Worm (Caenorhabditis elegans) whole organism, late embryonic: ENCODE measurements around the gene C18C4.7.

Experiments
- ceh-31 ChIP-seq: sonication (generic microtip); optimal IDR thresholded peaks from 2 replicates; lab custom pipeline; 2016; ENCODE audit warnings: missing genetic modification characterization, missing compliant biosample characterization
- dve-1 ChIP-seq: sonication (generic microtip); optimal IDR thresholded peaks from 2 replicates; lab custom pipeline; 2017; ENCODE audit warnings: antibody characterized with exemption, mild to moderate bottlenecking, missing genetic modification characterization, missing compliant biosample characterization
- hlh-8 ChIP-seq: sonication (generic microtip); optimal IDR thresholded peaks from 2 replicates; lab custom pipeline; 2016; ENCODE audit warnings: missing genotype, missing genetic modification characterization, missing compliant biosample characterization
- mec-3 ChIP-seq: sonication (generic microtip); optimal IDR thresholded peaks from 2 replicates; lab custom pipeline; 2016; ENCODE audit warnings: borderline replicate concordance, missing genetic modification characterization, missing compliant biosample characterization
- odd-2 ChIP-seq: sonication (generic microtip); optimal IDR thresholded peaks from 2 replicates; lab custom pipeline; 2017; ENCODE audit warnings: antibody characterized with exemption, mild to moderate bottlenecking, missing genetic modification characterization, missing compliant biosample characterization
- pha-4 ChIP-seq: fragments of 150-350 bp; optimal IDR thresholded peaks from 2 replicates; lab custom pipeline; 2018; ENCODE audit warnings: missing biosample characterization, missing genetic modification reagents, missing genetic modification characterization
- pqm-1 ChIP-seq: sonication (generic microtip); optimal IDR thresholded peaks from 2 replicates; lab custom pipeline; 2016; ENCODE audit warnings: missing genetic modification characterization, missing compliant biosample characterization
- ref-2 ChIP-seq: sonication (generic microtip); optimal IDR thresholded peaks from 2 replicates; lab custom pipeline; 2016; ENCODE audit warnings: missing genetic modification characterization, missing compliant biosample characterization
- ttx-3 ChIP-seq: sonication (generic microtip); optimal IDR thresholded peaks from 2 replicates; lab custom pipeline; 2016; ENCODE audit warnings: missing genetic modification reagents, missing genetic modification characterization, missing compliant biosample characterization

DNA sequence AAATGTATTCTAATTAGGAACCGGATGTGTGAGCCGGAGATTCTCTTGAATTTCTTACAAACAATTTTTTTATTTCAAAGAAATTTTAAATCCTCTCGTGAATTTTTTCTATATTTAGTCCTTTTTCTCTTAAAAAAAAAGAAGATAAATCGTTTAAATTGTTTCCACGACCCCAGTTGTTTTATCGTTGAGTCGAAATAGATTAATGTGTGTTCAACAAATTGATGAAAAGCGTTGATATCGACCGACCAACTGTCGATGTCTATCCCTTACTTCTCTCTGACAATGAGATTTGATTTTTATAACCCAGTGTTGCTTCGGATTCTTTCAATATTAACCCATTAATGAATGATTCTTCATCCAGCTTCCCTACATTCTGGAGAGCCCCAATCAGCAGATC is 39.2 kb upstream of the C18C4.7 start, which contains the start of gene CD4.1:
- TF ChIP-seq ceh-31 (tag; lab: Kevin White, UChicago) (no peak), odd-2 (tag; lab: Kevin White, UChicago) (no peak), pha-4 (tag; lab: Kevin White, UChicago) (no peak), pqm-1 (tag; lab: Kevin White, UChicago) (no peak), hlh-8 (tag; lab: Kevin White, UChicago) (no peak), ttx-3 (tag; lab: Kevin White, UChicago) (no peak), mec-3 (tag; lab: Kevin White, UChicago) (no peak), dve-1 (tag; lab: Kevin White, UChicago) (no peak), ref-2 (no peak)
